Fruit fly (Drosophila melanogaster) whole organism, adult: Measurements from ENCODE around the gene Tollo.

ENCODE experiments used
- CG12768 ChIP-seq: fragments of 200-800 bp; sonication (Bioruptor generic); optimal IDR thresholded peaks from 2 replicates; lab custom pipeline; 2017; ENCODE audit warnings: missing biosample characterization, missing genetic modification characterization, mild to moderate bottlenecking, moderate library complexity, missing genetic modification reagents
- CG33017 ChIP-seq: fragments of 200-800 bp; sonication (Bioruptor generic); optimal IDR thresholded peaks from 2 replicates; lab custom pipeline; 2018; ENCODE audit warnings: missing biosample characterization, mild to moderate bottlenecking, missing genetic modification characterization, moderate library complexity
- Mnt ChIP-seq: fragments of 200-800 bp; sonication (Bioruptor generic); optimal IDR thresholded peaks from 2 replicates; lab custom pipeline; 2016; ENCODE audit warnings: missing biosample characterization, mild to moderate bottlenecking, missing genetic modification characterization
- bab1 ChIP-seq: fragments of 200-800 bp; sonication (Bioruptor generic); optimal IDR thresholded peaks from 3 replicates; lab custom pipeline; 2019; ENCODE audit warnings: missing biosample characterization, mild to moderate bottlenecking, missing genetic modification characterization, moderate library complexity
- kay ChIP-seq: fragments of 200-800 bp; sonication (Bioruptor generic); peaks from one replicate; lab custom pipeline; 2016; ENCODE audit warnings: missing biosample characterization, missing genetic modification characterization, borderline replicate concordance

- no peak for TF ChIP-seq CG12768
- peak; percentile 12 for TF ChIP-seq bab1 (GFP tag; lab: Kevin White, UChicago)
- no peak for TF ChIP-seq Mnt
- TF ChIP-seq CG33017 (tag; lab: Kevin White, UChicago): no peak
- no peak for TF ChIP-seq kay (GFP tag; lab: Kevin White, UChicago)
Measured at dm6 chr3L:15235289-15236080, at the start of gene Tollo.
